Fruit fly (Drosophila melanogaster): ENCODE results near the gene CG11656.

Gene CG11656

dm6 chr3R:13030257-13031173, 20.8 kb downstream of the CG11656 start, which contains the start of the genes CG46281 and CG46280 (continued):
- TF ChIP-seq CG16815 (GFP tag; optimal IDR thresholded peaks at IDR 0.05), result no peak
- TF ChIP-seq Xbp1 (GFP tag; optimal IDR thresholded peaks at IDR 0.05), result peak; percentile 50
- TF ChIP-seq HLH4C (GFP tag; IDR thresholded peaks at IDR 0.05; ENCODE audit: partially characterized antibody), result peak; percentile 69
- TF ChIP-seq CG9609 (GFP tag; optimal IDR thresholded peaks at IDR 0.05), result peak; percentile 47
- no peak for TF ChIP-seq CG12071 (GFP tag; optimal IDR thresholded peaks at IDR 0.05)
- TF ChIP-seq CG10147 (GFP tag; optimal IDR thresholded peaks at IDR 0.05), result no peak
- peak; percentile 24 for TF ChIP-seq Hr3 (GFP tag; optimal IDR thresholded peaks at IDR 0.05)
- no peak for TF ChIP-seq CG3281 (GFP tag; optimal IDR thresholded peaks at IDR 0.05)
- peak; percentile 67; the same call in 2 of the 3 replicates for TF ChIP-seq hb (GFP tag; IDR thresholded peaks at IDR 0.05; ENCODE audit: partially characterized antibody)
- no peak for TF ChIP-seq CG3838 (GFP tag; optimal IDR thresholded peaks at IDR 0.05)
- peak; percentile 15 for TF ChIP-seq CG4854 (GFP tag; optimal IDR thresholded peaks at IDR 0.05)
- no peak for TF ChIP-seq ash1 (GFP tag; optimal IDR thresholded peaks at IDR 0.05)
- TF ChIP-seq Hmr (GFP tag; optimal IDR thresholded peaks at IDR 0.05), result no peak
- TF ChIP-seq ewg (GFP tag; optimal IDR thresholded peaks at IDR 0.05), result no peak
- no peak for TF ChIP-seq CG6254 (GFP tag; optimal IDR thresholded peaks at IDR 0.05)
- TF ChIP-seq inv (GFP tag; IDR thresholded peaks at IDR 0.05; ENCODE audit: partially characterized antibody), result 0 out of 2 replicates have a peak, but pooled peaks have one; percentile 24
- TF ChIP-seq gcm2 (GFP tag; optimal IDR thresholded peaks at IDR 0.05), result no peak
- TF ChIP-seq gcm (GFP tag; optimal IDR thresholded peaks at IDR 0.05), result no peak
- TF ChIP-seq CG17361 (GFP tag; IDR thresholded peaks at IDR 0.05), result no peak; the same call in 2 of the 3 replicates
- TF ChIP-seq CG7963 (GFP tag; IDR thresholded peaks at IDR 0.05; ENCODE audit: partially characterized antibody), result no peak
- no peak for TF ChIP-seq gsb (GFP tag; IDR thresholded peaks at IDR 0.05)
- no peak for TF ChIP-seq Xrp1 (GFP tag; IDR thresholded peaks at IDR 0.05)
- TF ChIP-seq CG8478 (optimal IDR thresholded peaks at IDR 0.05), result no peak
- no peak for TF ChIP-seq Drgx (GFP tag; IDR thresholded peaks at IDR 0.05)
- no peak for TF ChIP-seq CG10979 (tag; optimal IDR thresholded peaks at IDR 0.05)
- TF ChIP-seq CG18764 (GFP tag; optimal IDR thresholded peaks at IDR 0.05), result no peak
- no peak for TF ChIP-seq TFAM (GFP tag; optimal IDR thresholded peaks at IDR 0.05)
- TF ChIP-seq CTCF (GFP tag; optimal IDR thresholded peaks at IDR 0.05), result no peak
- no peak for TF ChIP-seq CG15269 (tag; optimal IDR thresholded peaks at IDR 0.05)
- TF ChIP-seq Lim3 (GFP tag; IDR thresholded peaks at IDR 0.05), result no peak
- no peak for TF ChIP-seq CG17802 (tag; optimal IDR thresholded peaks at IDR 0.05)
- TF ChIP-seq gem (tag; optimal IDR thresholded peaks at IDR 0.05), result no peak
- TF ChIP-seq psq (GFP tag; optimal IDR thresholded peaks at IDR 0.05), result no peak
- TF ChIP-seq CG16779 (GFP tag; IDR thresholded peaks at IDR 0.05), result no peak
- TF ChIP-seq sd (tag; optimal IDR thresholded peaks at IDR 0.05), result no peak
- TF ChIP-seq CG9215 (GFP tag; IDR thresholded peaks at IDR 0.05), result no peak
- TF ChIP-seq ken (GFP tag; IDR thresholded peaks at IDR 0.05), result no peak
- TF ChIP-seq Doc2 (GFP tag; IDR thresholded peaks at IDR 0.05), result no peak
- TF ChIP-seq CG17359 (tag; optimal IDR thresholded peaks at IDR 0.05), result no peak
- peak; percentile 32; the same call in 1 of the 3 replicates for TF ChIP-seq CG14860 (GFP tag; IDR thresholded peaks at IDR 0.05; ENCODE audit: partially characterized antibody)
- TF ChIP-seq Hey (tag; optimal IDR thresholded peaks at IDR 0.05), result no peak
- TF ChIP-seq Stat92E (GFP tag; optimal IDR thresholded peaks at IDR 0.05), result no peak
- TF ChIP-seq Ssrp (tag; optimal IDR thresholded peaks at IDR 0.05), result no peak
- TF ChIP-seq CG1529 (GFP tag; optimal IDR thresholded peaks at IDR 0.05), result no peak
- no peak for TF ChIP-seq CG14014 (GFP tag; IDR thresholded peaks at IDR 0.05)
- no peak for TF ChIP-seq pb (GFP tag; optimal IDR thresholded peaks at IDR 0.05)
- TF ChIP-seq CG4707 (GFP tag; optimal IDR thresholded peaks at IDR 0.05), result no peak
- TF ChIP-seq ham (GFP tag; IDR thresholded peaks at IDR 0.05), result no peak
- TF ChIP-seq CG2202 (tag; optimal IDR thresholded peaks at IDR 0.05), result no peak

Data from whole organism, embryonic.